Worm (Caenorhabditis elegans): ENCODE data around the gene cTel55X.1.

ce11 chrX:17667288-17667687, 47.5 kb upstream of the cTel55X.1 start:
- TF ChIP-seq nhr-12 (tag; optimal IDR thresholded peaks at IDR 0.05) (no peak), ztf-4 (tag; optimal IDR thresholded peaks at IDR 0.05) (no peak), nhr-11 (tag; optimal IDR thresholded peaks at IDR 0.05) (no peak), lin-15B (tag; optimal IDR thresholded peaks at IDR 0.05) (no peak), ceh-82 (tag; optimal IDR thresholded peaks at IDR 0.05) (no peak)

Measured in whole organism, L1 larva.